Worm (Caenorhabditis elegans): ENCODE measurements around the gene F55C10.5.
"Not testable (repeated sequence)": the region's sequence is repeated elsewhere in the genome, so short reads cannot be mapped to it uniquely, and the experiment has no call there.

Gene F55C10.5

DNA sequence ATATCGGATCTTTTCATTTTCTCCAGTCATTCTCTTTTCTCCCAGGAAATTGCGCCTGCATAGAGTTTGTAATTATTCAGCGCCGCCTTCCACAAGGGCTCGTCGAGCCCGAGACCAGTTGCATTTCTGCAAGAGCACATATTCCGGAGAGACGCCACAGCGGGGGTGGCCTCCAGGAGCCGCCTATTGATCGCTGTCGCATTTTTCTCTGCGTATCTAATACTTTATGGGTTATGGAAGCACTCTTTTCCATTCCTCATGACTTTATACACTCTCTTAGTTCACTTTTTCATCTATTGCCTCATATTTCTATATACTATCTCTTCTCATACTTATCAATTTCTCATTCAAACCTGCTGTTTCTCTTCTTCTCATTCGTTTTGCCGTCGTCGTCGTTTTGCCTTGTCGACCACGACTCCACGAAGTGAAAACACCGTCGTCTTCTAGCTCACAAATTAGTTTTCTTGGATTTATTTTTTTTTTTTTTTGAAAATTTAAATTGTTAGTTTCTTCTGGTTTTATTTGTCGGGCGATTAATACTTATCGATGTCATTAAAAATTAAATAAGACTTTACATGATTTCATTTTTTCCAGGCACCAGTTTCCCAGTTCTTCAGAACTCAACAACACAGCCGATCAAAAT is 7.6 kb upstream of the F55C10.5 start, which contains the start of gene cnb-1:
cnb-1 (plus strand) TSS at position 593 of the 643 bp plus-strand sequence.
- TF ChIP-seq unc-62 (GFP tag; optimal IDR thresholded peaks at IDR 0.05), result no peak

ce11 chrV:11379341-11379740 is 3.6 kb upstream of the F55C10.5 start:
- TF ChIP-seq unc-62 (GFP tag; optimal IDR thresholded peaks at IDR 0.05), result no peak

ce11 chrV:11380571-11380970 is 2.3 kb upstream of the F55C10.5 start:
- no peak for TF ChIP-seq unc-62 (GFP tag; optimal IDR thresholded peaks at IDR 0.05)

- no peak for TF ChIP-seq unc-62 (GFP tag; optimal IDR thresholded peaks at IDR 0.05)
Observed at ce11 chrV:11385060-11385459, 2.2 kb downstream of the F55C10.5 start, which contains the start of gene col-154. TSS of gene col-154 (plus strand) at chrV:11385360.

DNA sequence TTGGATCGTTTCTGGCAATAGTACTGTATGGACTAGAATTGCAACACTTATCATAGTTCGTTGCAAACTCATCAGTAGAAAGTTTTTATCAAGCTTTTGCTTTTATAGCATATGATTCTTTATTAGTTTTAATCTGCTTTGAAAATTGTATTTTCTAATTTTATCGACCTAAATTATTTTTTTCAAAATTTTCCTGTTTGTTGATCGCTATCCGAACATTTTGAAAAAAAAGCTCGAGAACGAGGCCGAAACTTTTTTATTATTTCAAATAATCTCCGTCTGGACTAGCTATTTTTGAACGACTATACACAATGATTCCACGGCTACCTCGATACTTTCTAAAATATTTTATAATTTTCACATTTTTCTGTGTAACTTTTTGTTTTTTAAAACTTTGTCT is 3.5 kb downstream of the F55C10.5 start, which contains the start of gene F55C10.4:
F55C10.4 (plus strand) TSS at position 301 of the 400 bp plus-strand sequence.
- no peak for TF ChIP-seq unc-62 (GFP tag; optimal IDR thresholded peaks at IDR 0.05)

DNA sequence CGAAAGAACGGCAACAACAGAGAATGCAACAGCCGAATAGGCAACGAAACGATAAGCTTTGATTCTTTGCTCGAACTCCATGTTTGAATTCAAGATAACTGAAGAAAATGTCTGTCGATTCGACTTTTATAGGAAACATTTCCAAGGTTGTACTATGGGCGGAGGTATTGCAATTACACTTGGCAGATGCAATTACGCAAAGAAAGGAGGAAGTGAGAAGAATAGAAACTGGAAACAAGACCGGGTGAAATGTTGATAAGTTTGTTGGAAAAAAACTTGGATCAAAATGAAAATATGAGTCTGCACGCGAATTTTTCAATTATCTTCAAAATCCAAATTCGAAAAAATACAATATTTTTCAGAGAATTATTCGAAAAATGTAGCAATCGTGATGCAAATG is 6.9 kb downstream of the F55C10.5 start, which contains the start of gene col-155:
col-155 (minus strand) TSS at position 101 of the 400 bp plus-strand sequence.
- TF ChIP-seq unc-62 (GFP tag; optimal IDR thresholded peaks at IDR 0.05), result no peak

DNA sequence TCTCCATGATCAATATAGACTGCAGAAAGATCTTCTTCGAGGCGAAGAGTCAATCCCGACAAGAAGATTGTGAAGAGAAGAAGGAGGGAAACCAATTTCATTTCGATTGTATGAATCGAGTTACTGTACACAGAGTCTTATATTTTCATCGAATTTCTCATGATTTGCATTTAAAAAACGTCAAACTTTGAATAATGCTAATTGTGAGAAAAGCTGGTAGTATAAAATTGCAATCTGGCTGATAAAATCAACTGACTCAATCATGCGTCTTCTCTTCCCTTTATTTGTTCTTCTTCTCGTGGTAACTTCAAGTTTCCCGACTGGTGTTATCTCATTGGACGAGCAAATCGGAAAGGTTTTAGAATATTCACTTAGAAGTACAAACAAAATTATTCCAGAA is 7.5 kb downstream of the F55C10.5 start, which contains the start of the genes K03B8.11 and K03B8.14:
K03B8.11 (minus strand) TSS at position 101 of the 400 bp plus-strand sequence.
K03B8.14 (plus strand) TSS at position 110 of the 400 bp plus-strand sequence.
- TF ChIP-seq unc-62 (GFP tag; optimal IDR thresholded peaks at IDR 0.05), result no peak

ce11 chrV:11392020-11392419 is 9.1 kb downstream of the F55C10.5 start, which contains the start of gene nas-16:
TSS of gene nas-16 (plus strand) at chrV:11392320.
- TF ChIP-seq unc-62 (GFP tag; optimal IDR thresholded peaks at IDR 0.05), result no peak

DNA sequence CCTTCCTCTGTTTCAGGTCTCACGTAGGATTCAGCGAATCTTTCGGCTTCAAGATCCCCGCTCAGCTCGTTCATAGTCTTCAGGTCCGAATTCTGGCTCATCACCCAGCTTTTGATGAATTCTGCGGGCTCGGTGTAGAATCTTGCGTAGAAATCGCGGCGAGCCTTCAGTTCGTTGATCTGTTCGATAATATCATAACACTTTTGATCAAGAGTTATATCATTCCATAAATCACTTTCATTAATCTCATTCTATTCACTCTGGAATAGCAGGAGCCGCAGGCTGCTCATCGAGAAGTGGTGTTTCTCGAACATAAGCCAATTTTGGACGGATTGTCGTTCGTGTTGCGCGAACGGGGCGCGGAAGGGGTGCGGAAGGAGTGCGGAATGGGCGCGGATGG is 12.1 kb downstream of the F55C10.5 start, which contains the start of gene K03B8.4:
K03B8.4 (minus strand) TSS at position 101 of the 400 bp plus-strand sequence.
- not testable (repeated sequence) for TF ChIP-seq unc-62 (GFP tag; optimal IDR thresholded peaks at IDR 0.05)

ce11 chrV:11396134-11396533 is 13.2 kb downstream of the F55C10.5 start, which contains the start of gene nas-18:
TSS of gene nas-18 (plus strand) at chrV:11396434.
- TF ChIP-seq unc-62 (GFP tag; optimal IDR thresholded peaks at IDR 0.05), result not testable (repeated sequence)

DNA sequence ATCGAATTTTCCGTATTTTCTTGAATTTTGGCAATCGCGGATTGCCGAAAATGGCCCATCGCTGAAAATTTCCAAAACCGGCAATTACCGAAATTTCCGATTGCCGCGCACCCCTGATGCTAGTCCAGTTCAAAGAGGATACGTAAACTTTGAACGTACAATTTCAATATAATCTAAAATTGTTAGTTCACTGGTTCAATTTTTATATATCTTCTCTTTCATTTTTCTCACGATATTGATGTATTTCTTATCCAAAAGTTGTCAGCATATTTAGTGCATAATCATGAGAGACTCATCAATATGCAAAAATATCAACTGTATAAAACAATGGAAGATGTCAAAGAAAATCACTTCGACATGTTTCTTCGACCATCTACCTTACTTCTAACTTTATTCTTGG is 15.7 kb downstream of the F55C10.5 start, which contains the start of gene nas-17:
nas-17 (plus strand) TSS at position 301 of the 400 bp plus-strand sequence.
- no peak for TF ChIP-seq unc-62 (GFP tag; optimal IDR thresholded peaks at IDR 0.05)

DNA sequence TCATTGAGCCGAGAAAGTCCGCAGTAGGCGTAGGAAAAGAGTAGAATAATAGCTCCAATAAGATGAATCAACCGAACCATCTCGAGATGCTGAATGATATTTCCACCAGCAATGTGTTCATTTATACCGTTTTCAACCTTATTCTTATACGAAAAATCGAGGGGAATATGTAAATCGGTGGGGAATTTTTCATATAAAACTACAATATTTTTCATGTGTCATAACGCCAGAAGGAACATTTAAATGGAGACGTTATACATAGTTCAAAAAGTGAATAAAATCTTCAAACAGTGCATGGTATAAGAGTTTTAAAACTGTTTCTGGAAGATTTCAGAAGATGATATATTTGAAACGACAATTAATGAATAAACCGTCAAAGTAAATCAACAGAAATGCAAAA is 19.7 kb downstream of the F55C10.5 start, which contains the start of gene nas-19:
nas-19 (minus strand) TSS at position 101 of the 400 bp plus-strand sequence.
- TF ChIP-seq unc-62 (GFP tag; optimal IDR thresholded peaks at IDR 0.05), result no peak

DNA sequence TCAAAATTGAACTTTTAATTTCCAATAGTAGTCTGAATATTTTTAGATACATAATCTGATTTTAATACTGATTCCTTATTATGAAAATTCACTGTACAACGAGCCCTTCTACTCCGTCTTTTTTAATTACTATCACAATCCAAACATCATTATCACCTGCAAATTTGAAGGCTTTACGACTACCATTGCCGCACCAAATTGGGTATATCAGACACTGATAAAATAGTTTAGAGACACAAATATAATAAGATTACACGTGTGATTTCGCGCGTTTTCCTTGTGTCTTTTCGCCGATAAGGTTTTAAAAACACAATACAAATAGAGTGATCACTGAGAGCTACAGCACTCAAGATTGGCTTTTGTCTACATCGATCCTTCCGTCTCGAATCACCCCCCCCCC is 20.2 kb downstream of the F55C10.5 start:
- no peak for TF ChIP-seq unc-62 (GFP tag; optimal IDR thresholded peaks at IDR 0.05)

DNA sequence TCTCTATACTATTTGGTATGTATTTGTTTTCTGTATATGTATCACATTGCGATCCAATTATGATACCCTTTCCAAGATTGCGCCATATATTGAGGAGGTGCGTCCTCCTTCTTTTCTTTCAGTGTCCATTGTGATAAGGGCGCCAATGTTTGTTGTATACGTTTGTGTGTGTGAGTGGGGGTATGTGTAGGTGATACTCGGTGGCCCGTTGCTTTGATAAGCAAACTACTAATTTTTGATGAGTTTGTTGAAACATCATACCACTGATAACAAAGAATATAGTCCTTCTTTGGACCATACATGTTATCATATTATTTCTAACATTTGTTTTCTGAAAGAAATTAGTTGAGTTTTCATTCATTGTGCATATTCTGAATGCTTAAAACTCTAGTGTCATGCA is 20.8 kb downstream of the F55C10.5 start:
- TF ChIP-seq unc-62 (GFP tag; optimal IDR thresholded peaks at IDR 0.05), result no peak

ce11 chrV:11407251-11407650 is 24.3 kb downstream of the F55C10.5 start, which contains the start of gene K03B8.6:
TSS of gene K03B8.6 (plus strand) at chrV:11407584.
- TF ChIP-seq unc-62 (GFP tag; optimal IDR thresholded peaks at IDR 0.05), result no peak

- no peak for TF ChIP-seq unc-62 (GFP tag; optimal IDR thresholded peaks at IDR 0.05)
Observed at ce11 chrV:11410902-11411561, 28.1 kb downstream of the F55C10.5 start, which contains the start of the genes K03B8.8 and grl-3. TSS of gene K03B8.8 (minus strand) at chrV:11411002. TSS of gene grl-3 (plus strand) at chrV:11411511.
